Fruit fly (Drosophila melanogaster): ENCODE data around the gene CG3703.

DNA sequence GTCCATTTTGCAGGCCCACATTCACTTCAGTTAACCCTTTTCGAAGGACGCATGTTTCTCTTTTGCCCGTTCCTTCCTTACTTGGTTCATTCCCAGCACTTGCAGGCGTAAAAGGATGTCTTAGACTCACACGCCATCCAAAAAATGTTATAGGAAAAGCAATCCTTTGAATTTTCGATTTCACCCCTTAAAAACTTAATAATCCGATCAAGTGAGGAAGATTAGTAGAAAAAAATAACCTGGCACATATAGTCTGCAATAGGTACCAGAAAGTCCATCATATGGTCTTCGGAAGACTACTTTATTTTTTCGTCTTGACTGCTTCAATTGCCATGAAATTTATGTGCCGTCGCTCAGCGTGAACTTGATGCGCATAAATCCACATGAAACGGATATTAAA, 24.2 kb downstream of the CG3703 start:
- TF ChIP-seq psq (optimal IDR thresholded peaks at IDR 0.05) (no peak), Myc (optimal IDR thresholded peaks at IDR 0.05) (no peak), ttk (optimal IDR thresholded peaks at IDR 0.05) (no peak), Sin3A (optimal IDR thresholded peaks at IDR 0.05) (no peak), h (optimal IDR thresholded peaks at IDR 0.05) (no peak)

All from Kc167 (cell line).